Worm (Caenorhabditis elegans): ENCODE measurements around the gene C06E4.5.

C06E4.5 gene

DNA sequence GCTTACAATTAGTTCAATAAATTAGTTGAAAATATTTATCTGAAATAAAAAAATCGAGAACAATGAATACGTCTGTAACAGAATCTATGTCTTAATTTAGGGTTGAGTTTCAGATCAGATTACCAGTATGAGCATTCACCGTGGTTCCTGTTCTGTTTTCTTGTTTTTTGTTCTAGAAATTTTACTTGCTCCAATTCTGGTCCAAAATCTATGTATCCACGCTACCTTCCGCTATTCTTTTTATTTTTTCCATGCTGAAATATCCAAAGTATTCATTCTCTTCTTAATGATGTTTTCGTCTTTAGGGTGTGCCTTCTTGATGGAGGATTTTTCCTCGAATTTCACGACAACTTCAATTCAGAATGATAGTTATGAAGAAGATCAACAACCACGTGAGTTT is 50.5 kb downstream of the C06E4.5 start, which contains the start of gene npr-27:
Gene npr-27, plus strand, starts transcription at position 301 of the 400 bp plus-strand sequence.
- TF ChIP-seq lin-15B (tag; optimal IDR thresholded peaks at IDR 0.05) = no peak
- no peak for TF ChIP-seq ceh-82 (tag; optimal IDR thresholded peaks at IDR 0.05)
- no peak for TF ChIP-seq nhr-77 (tag; optimal IDR thresholded peaks at IDR 0.05)
- no peak for TF ChIP-seq pqm-1 (tag; optimal IDR thresholded peaks at IDR 0.05)
- TF ChIP-seq ceh-28 (tag; optimal IDR thresholded peaks at IDR 0.05) = no peak

All from whole organism, L3 larva.